Worm (Caenorhabditis elegans) whole organism, L4 larva: ENCODE results near the gene prp-9.

ENCODE experiments used
- Y5F2A.4 ChIP-seq: fragments of 200-800 bp; sonication (Bioruptor generic); optimal IDR thresholded peaks from 2 replicates; lab custom pipeline; 2018; ENCODE audit warnings: mild to moderate bottlenecking, missing genetic modification characterization, missing compliant biosample characterization
- ama-1 ChIP-seq: fragments of 150-350 bp; optimal IDR thresholded peaks from 2 replicates; lab custom pipeline; 2014; ENCODE audit warnings: inconsistent platforms, mixed read lengths
- attf-4 ChIP-seq: sonication (generic microtip); optimal IDR thresholded peaks from 3 replicates; lab custom pipeline; 2017; ENCODE audit warnings: missing biosample characterization, missing genetic modification characterization
- mdt-29 ChIP-seq: fragments of 200-800 bp; sonication (Bioruptor generic); IDR thresholded peaks from 2 replicates; pipeline ENCODE4 v1.3.6; 2022; ENCODE audit warnings: missing genetic modification reagents, missing genetic modification characterization, missing compliant biosample characterization
- rbr-2 ChIP-seq: sonication (generic microtip); optimal IDR thresholded peaks from 2 replicates; lab custom pipeline; 2016; ENCODE audit warnings: missing genotype, missing genetic modification characterization, missing compliant biosample characterization
- snpc-4 ChIP-seq: fragments of 150-350 bp; optimal IDR thresholded peaks from 2 replicates; lab custom pipeline; 2014; ENCODE audit warnings: missing biosample characterization, missing genetic modification characterization
- unc-62 ChIP-seq, 3 experiments: fragments of 150-350 bp in 1 of 3; sonication (generic microtip); optimal IDR thresholded peaks in 2 of 3; peaks in 1 of 3; 1 replicate in 1 of 3; 2 replicates in 2 of 3; lab custom pipeline; 2014 to 2017; ENCODE audit warnings: missing biosample characterization in 3 of 3, missing genetic modification characterization in 3 of 3, missing genetic modification reagents in 3 of 3, missing genotype in 1 of 3
- zfp-2 ChIP-seq: sonication (generic microtip); optimal IDR thresholded peaks from 2 replicates; lab custom pipeline; 2016; ENCODE audit warnings: mild to moderate bottlenecking, missing genetic modification characterization, missing compliant biosample characterization

- TF ChIP-seq unc-62 (GFP tag; optimal IDR thresholded peaks at IDR 0.05 in 1 of 2; lab: Kevin White, UChicago): peak in 1 of 2 experiments; percentile 5
- no peak for TF ChIP-seq unc-62 (tag; optimal IDR thresholded peaks at IDR 0.05; lab: Kevin White, UChicago)
- TF ChIP-seq attf-4 (tag; lab: Kevin White, UChicago): no peak
- no peak for TF ChIP-seq ama-1 (lab: Kevin White, UChicago)
- no peak for TF ChIP-seq rbr-2
- TF ChIP-seq mdt-29 (GFP tag; lab: Robert Waterston, UW): peak; percentile 69
- no peak for TF ChIP-seq Y5F2A.4 (GFP tag; lab: Kevin White, UChicago)
- TF ChIP-seq zfp-2: no peak
- no peak for TF ChIP-seq snpc-4 (tag; lab: Kevin White, UChicago)
Observed at ce11 chrII:8481033-8481708, 44.0 kb downstream of the prp-9 start.
